Worm (Caenorhabditis elegans): ENCODE results near the gene C40A11.8.

C40A11.8 gene

ce11 chrII:2186329-2186728 is 35.6 kb upstream of the C40A11.8 start, which contains the start of gene gba-2 (continued):
- TF ChIP-seq T26A8.4 (GFP tag; IDR thresholded peaks at IDR 0.05), result no peak
- TF ChIP-seq fkh-10 (GFP tag; optimal IDR thresholded peaks at IDR 0.05), result no peak
- TF ChIP-seq hlh-11 (tag; optimal IDR thresholded peaks at IDR 0.05), result peak; percentile 30
- TF ChIP-seq nhr-41 (GFP tag; IDR thresholded peaks at IDR 0.05), result no peak
- TF ChIP-seq ceh-44 (GFP tag; IDR thresholded peaks at IDR 0.05), result no peak
- TF ChIP-seq madf-5 (GFP tag; IDR thresholded peaks at IDR 0.05), result no peak
- TF ChIP-seq unc-62 (GFP tag; optimal IDR thresholded peaks at IDR 0.05 in 1 of 2), result no peak
- no peak for TF ChIP-seq unc-62 (tag; optimal IDR thresholded peaks at IDR 0.05)
- TF ChIP-seq aha-1 (tag), result no peak
- TF ChIP-seq sdz-12 (GFP tag; optimal IDR thresholded peaks at IDR 0.05), result no peak
- no peak for TF ChIP-seq ceh-32 (tag; optimal IDR thresholded peaks at IDR 0.05; ENCODE audit: poor library complexity)
- TF ChIP-seq nhr-102 (tag; optimal IDR thresholded peaks at IDR 0.05), result no peak

- TF ChIP-seq lin-38 (GFP tag; IDR thresholded peaks at IDR 0.05) (no peak), madf-5 (GFP tag; IDR thresholded peaks at IDR 0.05) (no peak), F49E8.2 (tag; optimal IDR thresholded peaks at IDR 0.05; ENCODE audit: borderline replicate concordance) (no peak), lir-3 (tag; optimal IDR thresholded peaks at IDR 0.05) (no peak), hmg-1.1 (GFP tag; IDR thresholded peaks at IDR 0.05) (no peak), tra-1 (GFP tag; IDR thresholded peaks at IDR 0.05) (no peak), fos-1 (tag; optimal IDR thresholded peaks at IDR 0.05) (no peak), aha-1 (tag) (peak; percentile 92)
Observed at ce11 chrII:2177735-2178134, 27.0 kb upstream of the C40A11.8 start.

- TF ChIP-seq ctbp-1 (GFP tag; IDR thresholded peaks at IDR 0.05) (no peak), madf-9 (GFP tag; conservative IDR thresholded peaks at IDR 0.05) (no peak), nhr-28 (tag; optimal IDR thresholded peaks at IDR 0.05) (peak; percentile 83), tra-1 (GFP tag; IDR thresholded peaks at IDR 0.05) (no peak), dve-1 (tag; optimal IDR thresholded peaks at IDR 0.05; ENCODE audit: insufficient read depth) (peak; percentile 48), vab-7 (GFP tag; IDR thresholded peaks at IDR 0.05) (no peak), arid-1 (GFP tag; conservative IDR thresholded peaks at IDR 0.05) (no peak), aha-1 (tag) (peak; percentile 82), egl-27 (tag; optimal IDR thresholded peaks at IDR 0.05) (no peak), mdl-1 (tag; optimal IDR thresholded peaks at IDR 0.05) (peak in 1 of 2 experiments; percentile 1), dmd-6 (GFP tag; IDR thresholded peaks at IDR 0.05) (peak; percentile 67), attf-4 (tag; optimal IDR thresholded peaks at IDR 0.05) (no peak), pqm-1 (tag; optimal IDR thresholded peaks at IDR 0.05) (peak; percentile 27), daf-16 (GFP tag; optimal IDR thresholded peaks at IDR 0.05) (no peak), daf-16 (tag; optimal IDR thresholded peaks at IDR 0.05) (peak; percentile 51), hlh-30 (tag; optimal IDR thresholded peaks at IDR 0.05; ENCODE audit: insufficient read depth) (peak; percentile 26), nhr-77 (tag; optimal IDR thresholded peaks at IDR 0.05) (peak; percentile 71), rbr-2 (tag; optimal IDR thresholded peaks at IDR 0.05) (no peak)
Observed at ce11 chrII:2176688-2177087, 26.0 kb upstream of the C40A11.8 start, which contains the start of gene gba-1. Gene gba-1 (plus strand): TSS chrII:2176741.

DNA sequence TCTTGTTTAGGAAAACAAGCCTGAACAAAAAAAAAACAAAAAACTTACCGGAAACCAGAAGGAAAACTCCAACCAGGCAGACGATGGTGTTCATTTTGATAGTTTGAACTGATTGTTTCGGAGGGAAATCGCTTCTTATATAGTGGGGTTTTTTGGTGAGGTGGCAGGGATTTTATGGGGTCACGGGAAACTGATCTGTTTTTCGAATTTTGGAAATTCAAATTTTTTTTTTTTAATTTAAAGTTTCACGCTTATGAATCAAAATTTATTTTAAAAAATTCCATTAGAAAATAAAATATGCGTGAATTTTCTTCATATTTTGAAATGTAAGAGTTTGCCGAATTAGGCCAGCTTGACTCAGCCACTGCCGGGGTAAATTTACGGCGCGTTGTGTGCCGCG is 24.6 kb upstream of the C40A11.8 start, which contains the start of gene C33C12.7:
Gene C33C12.7, minus strand, starts transcription at position 101 of the 400 bp plus-strand sequence.
- TF ChIP-seq lin-15B (tag; optimal IDR thresholded peaks at IDR 0.05), result no peak
- no peak for TF ChIP-seq nhr-6 (tag; optimal IDR thresholded peaks at IDR 0.05)
- TF ChIP-seq zfp-3 (GFP tag; conservative IDR thresholded peaks at IDR 0.05), result no peak
- no peak for TF ChIP-seq T20F7.1 (GFP tag; optimal IDR thresholded peaks at IDR 0.05)
- TF ChIP-seq spr-1 (tag; optimal IDR thresholded peaks at IDR 0.05), result no peak
- TF ChIP-seq nhr-25 (tag; optimal IDR thresholded peaks at IDR 0.05; ENCODE audit: borderline replicate concordance, insufficient read depth), result no peak
- no peak for TF ChIP-seq ceh-62 (tag; optimal IDR thresholded peaks at IDR 0.05)
- no peak for TF ChIP-seq fkh-10 (GFP tag; optimal IDR thresholded peaks at IDR 0.05)
- no peak for TF ChIP-seq snpc-1.2 (GFP tag; IDR thresholded peaks at IDR 0.05)
- no peak for TF ChIP-seq hif-1 (tag; optimal IDR thresholded peaks at IDR 0.05)
- TF ChIP-seq lin-38 (GFP tag; IDR thresholded peaks at IDR 0.05), result no peak

Data from whole organism, L4 larva.